Worm (Caenorhabditis elegans): ENCODE measurements around the gene nspg-9.

DNA sequence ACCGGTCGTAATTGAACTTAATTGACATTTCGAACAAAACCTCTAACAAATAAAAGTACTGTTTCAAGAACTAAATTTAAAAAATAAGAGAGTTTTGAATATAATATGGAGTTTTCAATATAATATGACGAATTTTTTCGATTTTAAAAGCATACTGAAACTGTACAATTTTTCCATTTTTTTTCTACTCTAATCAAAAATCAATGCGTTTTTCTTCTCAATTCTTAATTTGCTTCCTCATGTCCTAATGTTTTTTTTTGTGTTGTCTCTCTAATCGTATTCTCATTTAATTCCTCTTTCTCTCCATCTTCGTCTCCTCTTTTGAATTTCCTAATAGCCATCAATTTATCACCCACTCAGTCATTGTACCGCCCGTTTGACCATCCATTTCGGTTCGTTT, 25.3 kb downstream of the nspg-9 start, which contains the start of gene Y57G11A.4:
- TF ChIP-seq nhr-11 (tag; optimal IDR thresholded peaks at IDR 0.05), result no peak
- no peak for TF ChIP-seq lim-6 (tag; optimal IDR thresholded peaks at IDR 0.05)
- TF ChIP-seq unc-55 (GFP tag; optimal IDR thresholded peaks at IDR 0.05), result no peak
- TF ChIP-seq unc-42 (tag; optimal IDR thresholded peaks at IDR 0.05), result no peak
- TF ChIP-seq pha-4 (tag; optimal IDR thresholded peaks at IDR 0.05), result no peak
- no peak for TF ChIP-seq nhr-232 (tag; optimal IDR thresholded peaks at IDR 0.05)
- TF ChIP-seq dmd-4 (tag; optimal IDR thresholded peaks at IDR 0.05; ENCODE audit: borderline replicate concordance), result no peak
- no peak for TF ChIP-seq eyg-1 (tag; optimal IDR thresholded peaks at IDR 0.05)
- TF ChIP-seq tbx-7 (tag; optimal IDR thresholded peaks at IDR 0.05), result no peak
- no peak for TF ChIP-seq pha-2 (tag; optimal IDR thresholded peaks at IDR 0.05)
- TF ChIP-seq hlh-13 (GFP tag; optimal IDR thresholded peaks at IDR 0.05), result no peak
- TF ChIP-seq ceh-19 (GFP tag; optimal IDR thresholded peaks at IDR 0.05), result no peak
- no peak for TF ChIP-seq ets-4 (tag; optimal IDR thresholded peaks at IDR 0.05)
- TF ChIP-seq ceh-14 (tag; optimal IDR thresholded peaks at IDR 0.05), result no peak

Data from whole organism, late embryonic.